Worm (Caenorhabditis elegans): ENCODE data around the gene clu-1.

- TF ChIP-seq ama-1 (optimal IDR thresholded peaks at IDR 0.05), result no peak
- no peak for TF ChIP-seq ama-1 (GFP tag; optimal IDR thresholded peaks at IDR 0.05)
- TF ChIP-seq F49E8.2 (tag; optimal IDR thresholded peaks at IDR 0.05; ENCODE audit: insufficient read depth), result no peak
- no peak for TF ChIP-seq unc-130 (GFP tag; optimal IDR thresholded peaks at IDR 0.05)
- TF ChIP-seq die-1 (tag; optimal IDR thresholded peaks at IDR 0.05), result no peak
- no peak for TF ChIP-seq B0035.1 (tag; optimal IDR thresholded peaks at IDR 0.05)
- no peak for TF ChIP-seq efl-1 (GFP tag; optimal IDR thresholded peaks at IDR 0.05)
- no peak for TF ChIP-seq zim-3 (tag; optimal IDR thresholded peaks at IDR 0.05)
- no peak for TF ChIP-seq sptf-2 (GFP tag; optimal IDR thresholded peaks at IDR 0.05)
- TF ChIP-seq F57A8.1 (GFP tag; optimal IDR thresholded peaks at IDR 0.05), result no peak
- TF ChIP-seq ets-4 (GFP tag; optimal IDR thresholded peaks at IDR 0.05), result no peak
- no peak for TF ChIP-seq B0261.1 (tag; optimal IDR thresholded peaks at IDR 0.05)
- no peak for TF ChIP-seq F57C9.4 (tag; optimal IDR thresholded peaks at IDR 0.05)
- peak; percentile 44; the same call in 1 of the 2 replicates for TF ChIP-seq mcd-1 (GFP tag; IDR thresholded peaks at IDR 0.05)
Measured at ce11 chrIII:9542816-9543215, 21.6 kb upstream of the clu-1 start, which contains the start of gene eif-2Balpha.

Measured in whole organism, young adult.